Worm (Caenorhabditis elegans): Measurements from ENCODE around the gene T26C12.2.

- TF ChIP-seq dao-5 (tag; optimal IDR thresholded peaks at IDR 0.05): no peak
- TF ChIP-seq him-1 (tag; optimal IDR thresholded peaks at IDR 0.05): no peak
- no peak for TF ChIP-seq W03F9.2 (tag; optimal IDR thresholded peaks at IDR 0.05)
Measured at ce11 chrIV:3310662-3311219, 45.2 kb upstream of the T26C12.2 start.

Measured in whole organism, L4/young adult.